Fruit fly (Drosophila melanogaster) whole organism, adult: Measurements from ENCODE around the gene CG11369.

Experiments
- CG11617 ChIP-seq: fragments of 200-800 bp; sonication (Bioruptor generic); optimal IDR thresholded peaks from 2 replicates; lab custom pipeline; 2017; ENCODE audit warnings: mild to moderate bottlenecking, missing biosample characterization, missing genetic modification reagents, missing genetic modification characterization
- CG12768 ChIP-seq: fragments of 200-800 bp; sonication (Bioruptor generic); optimal IDR thresholded peaks from 2 replicates; lab custom pipeline; 2017; ENCODE audit warnings: missing biosample characterization, missing genetic modification characterization, mild to moderate bottlenecking, moderate library complexity, missing genetic modification reagents
- CG14711 ChIP-seq: fragments of 200-800 bp; sonication (Bioruptor generic); optimal IDR thresholded peaks from 2 replicates; lab custom pipeline; 2018; ENCODE audit warnings: missing biosample characterization, mild to moderate bottlenecking, missing genetic modification characterization, moderate library complexity
- CG1620 ChIP-seq: fragments of 200-800 bp; sonication (Bioruptor generic); optimal IDR thresholded peaks from 2 replicates; lab custom pipeline; 2016; ENCODE audit warnings: missing biosample characterization, missing genetic modification characterization
- CG33017 ChIP-seq: fragments of 200-800 bp; sonication (Bioruptor generic); optimal IDR thresholded peaks from 2 replicates; lab custom pipeline; 2018; ENCODE audit warnings: missing biosample characterization, mild to moderate bottlenecking, missing genetic modification characterization, moderate library complexity
- CG5204 ChIP-seq: fragments of 200-800 bp; sonication (Bioruptor generic); optimal IDR thresholded peaks from 2 replicates; lab custom pipeline; 2016; ENCODE audit warnings: missing biosample characterization, missing genetic modification characterization
- CG7045 ChIP-seq: fragments of 200-800 bp; sonication (Bioruptor generic); optimal IDR thresholded peaks from 2 replicates; lab custom pipeline; 2017; ENCODE audit warnings: missing biosample characterization, mild to moderate bottlenecking, missing genetic modification characterization
- CG7101 ChIP-seq: fragments of 200-800 bp; sonication (Bioruptor generic); optimal IDR thresholded peaks from 2 replicates; lab custom pipeline; 2018; ENCODE audit warnings: missing biosample characterization, mild to moderate bottlenecking, missing genetic modification characterization, moderate library complexity
- Clk ChIP-seq: fragments of 200-800 bp; sonication (Bioruptor generic); optimal IDR thresholded peaks from 2 replicates; lab custom pipeline; 2017; ENCODE audit warnings: missing biosample characterization, missing genetic modification characterization
- Crg-1 ChIP-seq: fragments of 200-800 bp; sonication (Bioruptor generic); optimal IDR thresholded peaks from 2 replicates; lab custom pipeline; 2016; ENCODE audit warnings: missing biosample characterization, missing genetic modification characterization
- Hr96 ChIP-seq: fragments of 200-800 bp; sonication (Bioruptor generic); optimal IDR thresholded peaks from 2 replicates; lab custom pipeline; 2016; ENCODE audit warnings: missing biosample characterization, missing genetic modification characterization
- Mnt ChIP-seq: fragments of 200-800 bp; sonication (Bioruptor generic); optimal IDR thresholded peaks from 2 replicates; lab custom pipeline; 2016; ENCODE audit warnings: missing biosample characterization, mild to moderate bottlenecking, missing genetic modification characterization
- bab1 ChIP-seq: fragments of 200-800 bp; sonication (Bioruptor generic); optimal IDR thresholded peaks from 3 replicates; lab custom pipeline; 2019; ENCODE audit warnings: missing biosample characterization, mild to moderate bottlenecking, missing genetic modification characterization, moderate library complexity
- cic ChIP-seq: fragments of 200-800 bp; sonication (Bioruptor generic); optimal IDR thresholded peaks from 2 replicates; lab custom pipeline; 2017; ENCODE audit warnings: missing biosample characterization, mild to moderate bottlenecking, missing genetic modification characterization, moderate library complexity
- cnc ChIP-seq, 2 experiments: fragments of >200 bp; optimal IDR thresholded peaks; 2 replicates each; lab custom pipeline; 2017
- kay ChIP-seq: fragments of 200-800 bp; sonication (Bioruptor generic); peaks from one replicate; lab custom pipeline; 2016; ENCODE audit warnings: missing biosample characterization, missing genetic modification characterization, borderline replicate concordance
- ovo ChIP-seq: fragments of 200-800 bp; sonication (Bioruptor generic); optimal IDR thresholded peaks from 2 replicates; lab custom pipeline; 2016; ENCODE audit warnings: missing biosample characterization, missing genetic modification characterization
- pad ChIP-seq: fragments of 200-800 bp; sonication (Bioruptor generic); optimal IDR thresholded peaks from 3 replicates; lab custom pipeline; 2017; ENCODE audit warnings: missing biosample characterization, missing genetic modification characterization, mild to moderate bottlenecking, moderate library complexity, missing genetic modification reagents
- tj ChIP-seq: fragments of 200-800 bp; sonication (Bioruptor generic); optimal IDR thresholded peaks from 3 replicates; lab custom pipeline; 2017; ENCODE audit warnings: missing biosample characterization, mild to moderate bottlenecking, missing genetic modification characterization, moderate library complexity
- toe ChIP-seq: fragments of 200-800 bp; sonication (Bioruptor generic); optimal IDR thresholded peaks from 2 replicates; lab custom pipeline; 2016; ENCODE audit warnings: missing biosample characterization, missing genetic modification characterization

Gene CG11369

DNA sequence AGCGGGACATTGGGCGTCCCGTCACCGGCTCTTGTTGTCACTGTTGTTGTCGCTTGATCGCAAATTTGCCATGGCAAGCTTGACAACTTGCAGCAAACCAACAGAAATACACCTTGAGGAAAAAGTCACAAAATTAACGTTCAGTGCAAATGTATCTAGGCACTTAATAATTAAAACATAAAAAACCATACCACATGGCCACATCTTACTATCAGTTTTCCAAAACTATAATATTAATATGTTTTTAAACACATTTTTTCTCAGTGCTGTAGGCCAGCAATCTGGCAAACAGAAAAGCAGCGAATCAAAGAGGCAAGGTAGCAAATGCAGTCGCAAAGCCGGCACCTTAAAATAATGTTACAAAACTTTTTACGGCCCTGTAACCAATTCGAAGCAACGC lies 27.7 kb upstream of the CG11369 start:
- TF ChIP-seq ovo (GFP tag; lab: Kevin White, UChicago) (no peak), CG5204 (GFP tag; lab: Kevin White, UChicago) (no peak), CG33017 (no peak)

DNA sequence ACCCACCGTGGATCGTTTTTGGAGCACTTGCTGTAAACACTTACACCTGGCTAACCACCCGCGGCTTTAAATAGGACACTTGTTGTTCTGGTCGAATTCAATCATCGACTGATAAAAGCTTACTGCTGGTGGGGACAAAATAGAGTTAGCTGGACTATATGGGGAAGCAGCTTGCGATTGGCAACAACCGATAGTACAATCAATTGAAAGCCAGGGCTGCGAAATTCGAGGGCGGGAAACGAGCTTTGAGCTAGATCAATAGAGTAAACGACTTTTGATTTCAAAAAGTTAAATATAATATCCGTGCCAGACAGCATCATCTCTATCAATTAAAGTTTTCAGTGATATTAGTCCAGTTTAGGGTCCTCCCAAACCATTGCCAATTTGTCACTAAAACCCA lies 26.2 kb upstream of the CG11369 start, which contains the start of gene CG32719:
TSS of gene CG32719 (minus strand) at position 101 of the 400 bp plus-strand sequence.
- TF ChIP-seq toe (no peak), kay (no peak), Crg-1 (GFP tag; lab: Kevin White, UChicago) (no peak), CG7045 (GFP tag; lab: Kevin White, UChicago) (no peak), Mnt (GFP tag; lab: Kevin White, UChicago) (no peak), Clk (GFP tag; lab: Kevin White, UChicago) (no peak), CG11617 (GFP tag; lab: Kevin White, UChicago) (no peak), tj (no peak), CG5204 (GFP tag; lab: Kevin White, UChicago) (no peak), pad (GFP tag; lab: Kevin White, UChicago) (no peak), CG12768 (GFP tag; lab: Kevin White, UChicago) (no peak), bab1 (GFP tag; lab: Kevin White, UChicago) (no peak)

DNA sequence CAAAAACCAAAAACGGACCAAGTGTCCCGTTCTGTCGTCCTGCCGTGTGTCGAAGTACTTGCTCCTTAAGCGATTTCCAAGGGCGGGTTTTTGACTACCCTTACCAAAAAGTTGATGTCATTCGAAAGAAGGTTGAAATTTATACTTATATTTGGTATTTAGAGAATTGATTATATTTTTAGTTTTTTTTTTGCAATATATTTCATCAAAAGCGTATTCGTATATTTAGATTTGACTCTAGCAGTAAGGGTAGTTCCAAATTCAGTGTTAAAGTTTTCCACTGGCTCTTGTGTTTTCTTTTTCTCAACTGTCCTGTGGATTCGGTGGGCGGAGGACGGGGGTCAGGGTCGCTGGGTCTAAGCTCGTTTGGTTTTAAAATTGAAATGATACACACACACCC lies 23.4 kb upstream of the CG11369 start:
- TF ChIP-seq Mnt (GFP tag; lab: Kevin White, UChicago) (no peak), CG7101 (tag; lab: Kevin White, UChicago) (no peak), CG5204 (GFP tag; lab: Kevin White, UChicago) (no peak), cnc (optimal IDR thresholded peaks at IDR 0.05; lab: Kevin White, UChicago) (no peak), bab1 (GFP tag; lab: Kevin White, UChicago) (no peak), Crg-1 (GFP tag; lab: Kevin White, UChicago) (no peak), Hr96 (GFP tag; lab: Kevin White, UChicago) (no peak), CG12768 (GFP tag; lab: Kevin White, UChicago) (no peak), CG33017 (no peak), CG1620 (GFP tag; lab: Kevin White, UChicago) (no peak), cic (GFP tag; lab: Kevin White, UChicago) (no peak), toe (no peak), CG11617 (GFP tag; lab: Kevin White, UChicago) (no peak), kay (no peak)

DNA sequence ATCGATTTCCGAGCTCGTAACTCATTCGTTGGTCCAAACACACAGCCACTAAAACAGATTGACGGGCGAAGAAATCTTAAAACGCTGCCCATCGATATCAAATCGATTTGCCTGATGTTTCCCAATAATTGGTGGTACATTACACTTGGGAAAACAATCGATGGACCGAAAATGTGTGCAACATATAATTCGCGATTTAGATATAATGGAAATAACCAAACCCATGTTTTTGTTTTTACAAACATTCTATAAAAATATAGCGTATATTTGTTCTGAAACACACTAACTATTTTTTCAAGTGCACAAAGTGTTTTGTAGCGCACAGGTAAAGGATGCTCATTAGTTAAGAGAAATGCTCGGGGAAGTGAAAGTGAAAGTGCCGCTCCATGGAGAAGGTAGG lies 22.0 kb upstream of the CG11369 start:
- no peak for TF ChIP-seq tj
- TF ChIP-seq toe: no peak
- no peak for TF ChIP-seq CG1620 (GFP tag; lab: Kevin White, UChicago)
- no peak for TF ChIP-seq CG12768 (GFP tag; lab: Kevin White, UChicago)
- no peak for TF ChIP-seq CG33017
- no peak for TF ChIP-seq ovo (GFP tag; lab: Kevin White, UChicago)
- no peak for TF ChIP-seq Crg-1 (GFP tag; lab: Kevin White, UChicago)
- no peak for TF ChIP-seq bab1 (GFP tag; lab: Kevin White, UChicago)
- TF ChIP-seq CG14711: no peak
- no peak for TF ChIP-seq CG7045 (GFP tag; lab: Kevin White, UChicago)
- TF ChIP-seq cnc (optimal IDR thresholded peaks at IDR 0.05; lab: Kevin White, UChicago): no peak

DNA sequence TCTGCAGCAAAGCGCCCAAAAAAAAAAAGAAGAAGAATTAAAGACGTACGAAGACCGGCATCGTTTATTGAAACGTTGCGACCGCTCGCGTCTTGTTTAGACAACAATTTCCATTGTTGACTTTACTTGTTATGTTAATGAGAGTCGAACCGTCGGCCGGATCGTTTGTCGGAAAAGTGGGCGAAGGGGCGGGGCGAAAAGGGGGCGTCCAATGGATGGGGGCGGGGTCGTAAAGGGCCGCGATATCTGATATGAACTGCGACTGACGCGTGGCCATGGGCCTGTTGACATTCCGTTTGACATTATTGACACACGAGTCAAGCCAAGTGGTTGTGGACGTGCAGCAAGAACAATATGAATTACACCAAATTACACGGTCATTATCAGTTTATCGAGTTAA lies 20.6 kb upstream of the CG11369 start:
- TF ChIP-seq CG5204 (GFP tag; lab: Kevin White, UChicago): no peak
- no peak for TF ChIP-seq CG33017
- TF ChIP-seq toe: no peak
- TF ChIP-seq cnc (optimal IDR thresholded peaks at IDR 0.05; lab: Kevin White, UChicago): no peak
- TF ChIP-seq Crg-1 (GFP tag; lab: Kevin White, UChicago): no peak

DNA sequence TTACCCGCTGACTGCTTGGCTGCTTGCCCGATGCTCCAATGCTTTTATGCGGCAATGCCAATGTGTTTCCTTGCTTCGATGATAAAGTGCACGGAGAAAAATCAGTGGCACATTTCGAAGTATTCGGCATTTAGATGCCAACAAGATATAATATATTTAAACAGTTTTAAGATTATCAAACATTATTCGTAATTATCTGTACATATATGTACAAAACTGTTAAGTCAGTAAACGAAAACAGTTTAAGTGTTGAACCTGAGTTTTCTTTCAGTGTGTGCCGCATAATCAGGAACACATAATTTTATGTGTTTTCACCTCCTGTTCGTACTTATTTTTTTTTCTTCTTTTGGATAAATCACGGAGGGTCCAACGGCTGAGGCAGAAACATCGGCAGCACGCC lies 17.8 kb upstream of the CG11369 start:
- TF ChIP-seq cic (GFP tag; lab: Kevin White, UChicago) (no peak), Crg-1 (GFP tag; lab: Kevin White, UChicago) (no peak), CG12768 (GFP tag; lab: Kevin White, UChicago) (no peak), Mnt (GFP tag; lab: Kevin White, UChicago) (no peak), CG5204 (GFP tag; lab: Kevin White, UChicago) (no peak), kay (no peak), cnc (optimal IDR thresholded peaks at IDR 0.05; lab: Kevin White, UChicago) (no peak), CG7101 (tag; lab: Kevin White, UChicago) (no peak), CG1620 (GFP tag; lab: Kevin White, UChicago) (no peak), pad (GFP tag; lab: Kevin White, UChicago) (no peak), ovo (GFP tag; lab: Kevin White, UChicago) (no peak), CG33017 (no peak), tj (no peak), bab1 (GFP tag; lab: Kevin White, UChicago) (no peak), Hr96 (GFP tag; lab: Kevin White, UChicago) (no peak), CG14711 (no peak), toe (no peak), CG7045 (GFP tag; lab: Kevin White, UChicago) (no peak)

DNA sequence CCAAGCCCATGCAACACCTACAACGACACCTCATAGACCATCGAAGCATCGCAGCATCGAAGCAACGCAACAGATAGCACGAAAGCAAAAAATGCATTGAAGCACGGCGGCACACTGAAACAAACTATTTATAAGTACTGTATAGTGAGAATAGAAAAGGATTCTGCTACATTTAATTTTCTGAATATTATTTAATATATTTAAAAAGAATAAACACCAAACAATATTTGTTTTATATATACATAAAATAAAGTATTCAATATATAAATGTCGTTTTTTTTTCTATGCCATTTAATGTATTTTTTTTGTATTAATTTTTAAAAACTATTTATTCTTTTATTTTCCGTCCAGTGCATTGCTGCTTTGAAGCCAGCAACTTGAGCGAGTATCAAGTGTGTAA lies 16.4 kb upstream of the CG11369 start:
- TF ChIP-seq CG33017: no peak
- no peak for TF ChIP-seq Mnt (GFP tag; lab: Kevin White, UChicago)
- no peak for TF ChIP-seq CG12768 (GFP tag; lab: Kevin White, UChicago)
- TF ChIP-seq ovo (GFP tag; lab: Kevin White, UChicago): no peak
- TF ChIP-seq Hr96 (GFP tag; lab: Kevin White, UChicago): no peak
- TF ChIP-seq Clk (GFP tag; lab: Kevin White, UChicago): no peak
- no peak for TF ChIP-seq CG1620 (GFP tag; lab: Kevin White, UChicago)
- TF ChIP-seq CG7045 (GFP tag; lab: Kevin White, UChicago): no peak
- TF ChIP-seq CG5204 (GFP tag; lab: Kevin White, UChicago): no peak
- TF ChIP-seq cic (GFP tag; lab: Kevin White, UChicago): no peak
- no peak for TF ChIP-seq tj
- TF ChIP-seq toe: no peak
- no peak for TF ChIP-seq kay
- no peak for TF ChIP-seq CG11617 (GFP tag; lab: Kevin White, UChicago)
- TF ChIP-seq bab1 (GFP tag; lab: Kevin White, UChicago): no peak
